Fruit fly (Drosophila melanogaster): ENCODE results near the gene CG43658.

- TF ChIP-seq insv (optimal IDR thresholded peaks at IDR 0.05) (no peak), ttk (optimal IDR thresholded peaks at IDR 0.05) (no peak), h (optimal IDR thresholded peaks at IDR 0.05) (no peak), psq (optimal IDR thresholded peaks at IDR 0.05) (no peak)
These were observed 2.3 kb downstream of the CG43658 start for dm6 chrX:17558708-17559107.
